Fruit fly (Drosophila melanogaster) whole organism, prepupa: Measurements from ENCODE around the gene CG8326.

Source experiments
- Blimp-1 ChIP-seq: fragments of 200-800 bp; sonication (Bioruptor generic); optimal IDR thresholded peaks from 3 replicates; lab custom pipeline; 2017; ENCODE audit warnings: missing biosample characterization, missing genetic modification characterization, mild to moderate bottlenecking, moderate library complexity, missing genetic modification reagents
- CG11762 ChIP-seq: fragments of 200-800 bp; sonication (Bioruptor generic); optimal IDR thresholded peaks from 3 replicates; lab custom pipeline; 2016; ENCODE audit warnings: missing biosample characterization, missing genetic modification characterization; ENCODE audit not compliant: insufficient read depth
- CG3032 ChIP-seq: fragments of 200-800 bp; optimal IDR thresholded peaks from 2 replicates; lab custom pipeline; 2019; ENCODE audit warnings: missing biosample characterization, mild to moderate bottlenecking, missing genetic modification characterization, moderate library complexity
- CG32006 ChIP-seq: fragments of 200-800 bp; sonication (Bioruptor generic); optimal IDR thresholded peaks from 3 replicates; lab custom pipeline; 2017; ENCODE audit warnings: missing biosample characterization, mild to moderate bottlenecking, missing genetic modification characterization
- CG3919 ChIP-seq: fragments of 200-800 bp; sonication (Bioruptor generic); optimal IDR thresholded peaks from 3 replicates; lab custom pipeline; 2016; ENCODE audit warnings: missing biosample characterization, missing genetic modification characterization
- CG4318 ChIP-seq: fragments of 200-800 bp; sonication (Bioruptor generic); optimal IDR thresholded peaks from 3 replicates; lab custom pipeline; 2017; ENCODE audit warnings: missing biosample characterization, mild to moderate bottlenecking, missing genetic modification characterization
- CG6276 ChIP-seq: fragments of 200-800 bp; sonication (Bioruptor generic); optimal IDR thresholded peaks from 2 replicates; lab custom pipeline; 2017; ENCODE audit warnings: missing biosample characterization, mild to moderate bottlenecking, missing genetic modification characterization
- CG6792 ChIP-seq: fragments of 200-800 bp; sonication (Bioruptor generic); optimal IDR thresholded peaks from 3 replicates; lab custom pipeline; 2016; ENCODE audit warnings: missing biosample characterization, missing genetic modification characterization
- CG6854 ChIP-seq: fragments of 200-800 bp; sonication (Bioruptor generic); optimal IDR thresholded peaks from 2 replicates; lab custom pipeline; 2017; ENCODE audit warnings: missing biosample characterization, mild to moderate bottlenecking, missing genetic modification characterization
- CG7368 ChIP-seq: fragments of 200-800 bp; sonication (Bioruptor generic); optimal IDR thresholded peaks from 3 replicates; lab custom pipeline; 2016; ENCODE audit warnings: missing biosample characterization, missing genetic modification characterization
- CG8119 ChIP-seq: fragments of 200-800 bp; sonication (Bioruptor generic); IDR thresholded peaks from 3 replicates; pipeline ENCODE4 v1.3.6; 2022; ENCODE audit warnings: missing biosample characterization, missing genetic modification characterization
- CG8319 ChIP-seq: fragments of 200-800 bp; sonication (Bioruptor generic); optimal IDR thresholded peaks from 3 replicates; lab custom pipeline; 2016; ENCODE audit warnings: missing biosample characterization, missing genetic modification characterization
- Eip75B ChIP-seq: fragments of 200-800 bp; sonication (Bioruptor generic); optimal IDR thresholded peaks from 3 replicates; lab custom pipeline; 2016; ENCODE audit warnings: missing biosample characterization, missing genetic modification characterization
- Eip78C ChIP-seq: fragments of 200-800 bp; sonication (Bioruptor generic); peaks from one replicate; lab custom pipeline; 2016; ENCODE audit warnings: missing biosample characterization, missing genetic modification characterization
- Eip93F ChIP-seq: fragments of 200-800 bp; sonication (Bioruptor generic); optimal IDR thresholded peaks from 2 replicates; lab custom pipeline; 2016; ENCODE audit warnings: missing biosample characterization, mild to moderate bottlenecking, missing genetic modification characterization
- Ets21C ChIP-seq: fragments of 200-800 bp; sonication (Bioruptor generic); optimal IDR thresholded peaks from 3 replicates; lab custom pipeline; 2016; ENCODE audit warnings: missing biosample characterization, missing genetic modification characterization
- Gug ChIP-seq: fragments of 200-800 bp; sonication (Bioruptor generic); IDR thresholded peaks from 2 replicates; pipeline ENCODE4 v1.3.6; 2022; ENCODE audit warnings: missing biosample characterization, missing genetic modification characterization
- Hr38 ChIP-seq: sonication (Bioruptor generic); optimal IDR thresholded peaks from 2 replicates; lab custom pipeline; 2016; ENCODE audit warnings: missing biosample characterization, missing genetic modification characterization
- Hr4 ChIP-seq: fragments of 200-800 bp; sonication (Bioruptor generic); optimal IDR thresholded peaks from 3 replicates; lab custom pipeline; 2016; ENCODE audit warnings: missing biosample characterization, missing genetic modification characterization
- Lpt ChIP-seq: fragments of 200-800 bp; sonication (Bioruptor generic); optimal IDR thresholded peaks from 3 replicates; lab custom pipeline; 2016; ENCODE audit warnings: missing biosample characterization, missing genetic modification characterization
- Met ChIP-seq: fragments of 200-800 bp; sonication (Bioruptor generic); optimal IDR thresholded peaks from 3 replicates; lab custom pipeline; 2016; ENCODE audit warnings: missing biosample characterization, missing genetic modification characterization
- Smox ChIP-seq: fragments of 200-800 bp; sonication (Bioruptor generic); optimal IDR thresholded peaks from 3 replicates; lab custom pipeline; 2016; ENCODE audit warnings: missing biosample characterization, missing genetic modification characterization
- Sox14 ChIP-seq: fragments of 200-800 bp; sonication (Bioruptor generic); optimal IDR thresholded peaks from 3 replicates; lab custom pipeline; 2016; ENCODE audit warnings: missing biosample characterization, missing genetic modification characterization
- Sox15 ChIP-seq: fragments of 200-800 bp; sonication (Bioruptor generic); optimal IDR thresholded peaks from 3 replicates; lab custom pipeline; 2016; ENCODE audit warnings: missing biosample characterization, missing genetic modification characterization
- cyc ChIP-seq: fragments of 200-800 bp; sonication (Bioruptor generic); optimal IDR thresholded peaks from 3 replicates; lab custom pipeline; 2016; ENCODE audit warnings: missing biosample characterization, missing genetic modification characterization
- dac ChIP-seq: fragments of 200-800 bp; sonication (Bioruptor generic); optimal IDR thresholded peaks from 2 replicates; lab custom pipeline; 2017; ENCODE audit warnings: missing biosample characterization, mild to moderate bottlenecking, missing genetic modification characterization
- dsx ChIP-seq: fragments of 200-800 bp; optimal IDR thresholded peaks from 3 replicates; lab custom pipeline; 2019; ENCODE audit warnings: missing biosample characterization, mild to moderate bottlenecking, missing genetic modification characterization, moderate library complexity; ENCODE audit not compliant: poor library complexity, severe bottlenecking
- fkh ChIP-seq: fragments of 200-800 bp; sonication (Bioruptor generic); optimal IDR thresholded peaks from 3 replicates; lab custom pipeline; 2017; ENCODE audit warnings: missing biosample characterization, mild to moderate bottlenecking, missing genetic modification characterization, moderate library complexity
- lz ChIP-seq: fragments of 200-800 bp; sonication (Bioruptor generic); optimal IDR thresholded peaks from 3 replicates; lab custom pipeline; 2016; ENCODE audit warnings: missing biosample characterization, missing genetic modification characterization
- net ChIP-seq: fragments of 200-800 bp; sonication (Bioruptor generic); optimal IDR thresholded peaks from 3 replicates; lab custom pipeline; 2016; ENCODE audit warnings: missing biosample characterization, missing genetic modification characterization
- pdm3 ChIP-seq: fragments of 200-800 bp; sonication (Bioruptor generic); optimal IDR thresholded peaks from 3 replicates; lab custom pipeline; 2016; ENCODE audit warnings: missing biosample characterization, missing genetic modification characterization
- spab ChIP-seq: fragments of 200-800 bp; sonication (Bioruptor generic); optimal IDR thresholded peaks from 2 replicates; lab custom pipeline; 2017; ENCODE audit warnings: missing biosample characterization, mild to moderate bottlenecking, missing genetic modification characterization, missing genetic modification reagents
- ss ChIP-seq, 2 experiments: fragments of 200-800 bp; sonication (Bioruptor generic); optimal IDR thresholded peaks; 2 replicates in 1 of 2; 3 replicates in 1 of 2; lab custom pipeline; 2017 to 2018; ENCODE audit warnings: mild to moderate bottlenecking in 2 of 2, missing biosample characterization in 2 of 2, missing genetic modification characterization in 2 of 2, moderate library complexity in 1 of 2
- svp ChIP-seq: fragments of 200-800 bp; sonication (Bioruptor generic); peaks from one replicate; lab custom pipeline; 2016; ENCODE audit warnings: missing biosample characterization, missing genetic modification characterization
- topi ChIP-seq: fragments of 200-800 bp; sonication (Bioruptor generic); optimal IDR thresholded peaks from 3 replicates; lab custom pipeline; 2016; ENCODE audit warnings: missing biosample characterization, missing genetic modification characterization

The CG8326 gene

dm6 chrX:17631996-17632612 is 2.8 kb upstream of the CG8326 start, which contains the start of the genes corolla and ND-24 (continued):
- TF ChIP-seq pdm3 (GFP tag; lab: Kevin White, UChicago) (no peak), Hr4 (GFP tag; lab: Kevin White, UChicago) (peak; percentile 80), CG6792 (GFP tag; lab: Kevin White, UChicago) (peak; percentile 67), cyc (GFP tag; lab: Kevin White, UChicago) (peak; percentile 82), Blimp-1 (no peak), Lpt (peak; percentile 52), CG8319 (GFP tag; lab: Kevin White, UChicago) (peak; percentile 34), CG7368 (GFP tag; lab: Kevin White, UChicago) (no peak), Hr38 (no peak), Ets21C (no peak), Smox (GFP tag; lab: Kevin White, UChicago) (no peak), spab (GFP tag; lab: Kevin White, UChicago) (no peak), fkh (GFP tag; lab: Kevin White, UChicago) (no peak), Sox15 (GFP tag; lab: Kevin White, UChicago) (peak; percentile 32), CG3032 (tag; lab: Kevin White, UChicago) (peak; percentile 51), CG6854 (GFP tag; lab: Kevin White, UChicago) (no peak), Met (GFP tag; lab: Kevin White, UChicago) (no peak), svp (no peak), net (GFP tag; lab: Kevin White, UChicago) (no peak), dsx (GFP tag; lab: Kevin White, UChicago) (peak; percentile 15), Gug (GFP tag; lab: Robert Waterston, UW) (peak; percentile 73), CG11762 (GFP tag; lab: Kevin White, UChicago) (no peak), lz (GFP tag; lab: Kevin White, UChicago) (peak; percentile 85), CG32006 (GFP tag; lab: Kevin White, UChicago) (no peak), CG3919 (no peak), CG6276 (GFP tag; lab: Kevin White, UChicago) (no peak), CG4318 (GFP tag; lab: Kevin White, UChicago) (no peak), dac (GFP tag; lab: Kevin White, UChicago) (peak; percentile 10)
- TF ChIP-seq, all 60 proteins: peak for 31

DNA sequence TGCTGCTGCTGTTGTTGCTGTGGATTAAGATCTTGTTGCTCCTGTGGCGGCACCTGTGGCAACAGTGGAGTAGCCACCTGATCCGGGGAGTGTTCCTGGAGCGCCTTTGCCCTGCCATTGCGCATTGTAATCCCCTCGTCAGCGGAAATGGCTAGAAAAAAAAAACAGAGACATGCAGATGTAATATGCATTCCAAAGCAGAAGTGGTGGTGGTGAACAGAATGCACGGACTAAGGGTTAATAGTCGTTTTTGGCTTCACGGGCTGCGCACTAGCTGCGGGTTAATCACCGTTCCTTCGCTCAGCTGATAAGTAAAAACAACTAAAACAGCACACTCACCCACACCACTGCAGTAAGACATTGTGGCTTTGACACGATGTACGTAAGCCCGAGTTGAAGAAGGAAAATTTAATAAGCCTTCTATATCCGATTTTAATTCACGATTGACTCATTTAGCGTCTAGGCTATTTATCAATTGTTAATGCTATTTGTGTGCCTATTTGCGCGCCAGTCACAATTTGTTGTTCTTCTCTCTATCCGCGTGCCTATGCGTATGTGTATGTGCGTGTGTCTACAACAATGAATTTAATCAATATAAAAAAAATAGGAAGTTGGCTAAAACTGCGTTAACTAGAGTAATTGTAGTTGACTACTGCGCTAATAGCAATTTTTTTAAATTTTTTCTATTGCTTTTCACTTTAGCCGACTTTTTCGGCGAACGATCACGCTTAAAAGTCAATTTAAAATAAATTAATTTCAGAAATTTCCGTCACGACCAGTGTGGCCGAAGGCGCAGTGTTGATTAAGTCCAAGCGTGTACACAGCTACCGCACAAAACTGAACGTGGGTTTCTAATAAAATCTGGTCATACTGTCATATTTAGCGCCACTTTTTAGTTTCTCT is 2.0 kb downstream of the CG8326 start, which contains the start of gene stas:
TSS of gene stas (minus strand) at position 806 of the 903 bp plus-strand sequence.
- TF ChIP-seq Eip78C (GFP tag; lab: Kevin White, UChicago) (peak; percentile 77), Eip93F (GFP tag; lab: Kevin White, UChicago) (peak; percentile 3), pdm3 (GFP tag; lab: Kevin White, UChicago) (peak; percentile 19), Sox14 (GFP tag; lab: Kevin White, UChicago) (peak; percentile 35), dsx (GFP tag; lab: Kevin White, UChicago) (peak; percentile 64), CG8119 (GFP tag; lab: Robert Waterston, UW) (0 out of 3 replicates have a peak, but pooled peaks have one; percentile 21), Eip75B (GFP tag; lab: Kevin White, UChicago) (peak; percentile 9), ss (GFP tag; optimal IDR thresholded peaks at IDR 0.05; lab: Kevin White, UChicago) (peak in 1 of 2 experiments; percentile 28), topi (GFP tag; lab: Kevin White, UChicago) (peak; percentile 8), Ets21C (no peak), CG6854 (GFP tag; lab: Kevin White, UChicago) (peak; percentile 52), fkh (GFP tag; lab: Kevin White, UChicago) (peak; percentile 71), svp (peak; percentile 45), CG11762 (GFP tag; lab: Kevin White, UChicago) (no peak), CG3919 (no peak)
